Fruit fly (Drosophila melanogaster) whole organism, adult: Measurements from ENCODE around the gene CG10602.

ENCODE experiments used
- CG12768 ChIP-seq: fragments of 200-800 bp; sonication (Bioruptor generic); optimal IDR thresholded peaks from 2 replicates; lab custom pipeline; 2017; ENCODE audit warnings: missing biosample characterization, missing genetic modification characterization, mild to moderate bottlenecking, moderate library complexity, missing genetic modification reagents
- CG5204 ChIP-seq: fragments of 200-800 bp; sonication (Bioruptor generic); optimal IDR thresholded peaks from 2 replicates; lab custom pipeline; 2016; ENCODE audit warnings: missing biosample characterization, missing genetic modification characterization
- CG7045 ChIP-seq: fragments of 200-800 bp; sonication (Bioruptor generic); optimal IDR thresholded peaks from 2 replicates; lab custom pipeline; 2017; ENCODE audit warnings: missing biosample characterization, mild to moderate bottlenecking, missing genetic modification characterization
- CG7101 ChIP-seq: fragments of 200-800 bp; sonication (Bioruptor generic); optimal IDR thresholded peaks from 2 replicates; lab custom pipeline; 2018; ENCODE audit warnings: missing biosample characterization, mild to moderate bottlenecking, missing genetic modification characterization, moderate library complexity
- Clk ChIP-seq: fragments of 200-800 bp; sonication (Bioruptor generic); optimal IDR thresholded peaks from 2 replicates; lab custom pipeline; 2017; ENCODE audit warnings: missing biosample characterization, missing genetic modification characterization
- Crg-1 ChIP-seq: fragments of 200-800 bp; sonication (Bioruptor generic); optimal IDR thresholded peaks from 2 replicates; lab custom pipeline; 2016; ENCODE audit warnings: missing biosample characterization, missing genetic modification characterization
- Hr96 ChIP-seq: fragments of 200-800 bp; sonication (Bioruptor generic); optimal IDR thresholded peaks from 2 replicates; lab custom pipeline; 2016; ENCODE audit warnings: missing biosample characterization, missing genetic modification characterization
- Mnt ChIP-seq: fragments of 200-800 bp; sonication (Bioruptor generic); optimal IDR thresholded peaks from 2 replicates; lab custom pipeline; 2016; ENCODE audit warnings: missing biosample characterization, mild to moderate bottlenecking, missing genetic modification characterization
- bab1 ChIP-seq: fragments of 200-800 bp; sonication (Bioruptor generic); optimal IDR thresholded peaks from 3 replicates; lab custom pipeline; 2019; ENCODE audit warnings: missing biosample characterization, mild to moderate bottlenecking, missing genetic modification characterization, moderate library complexity
- cnc ChIP-seq, 2 experiments: fragments of >200 bp; optimal IDR thresholded peaks; 2 replicates each; lab custom pipeline; 2017
- kay ChIP-seq: fragments of 200-800 bp; sonication (Bioruptor generic); peaks from one replicate; lab custom pipeline; 2016; ENCODE audit warnings: missing biosample characterization, missing genetic modification characterization, borderline replicate concordance
- toe ChIP-seq: fragments of 200-800 bp; sonication (Bioruptor generic); optimal IDR thresholded peaks from 2 replicates; lab custom pipeline; 2016; ENCODE audit warnings: missing biosample characterization, missing genetic modification characterization

- TF ChIP-seq Crg-1 (no peak), Hr96 (GFP tag; lab: Kevin White, UChicago) (no peak), bab1 (GFP tag; lab: Kevin White, UChicago) (no peak), Mnt (GFP tag; lab: Kevin White, UChicago) (no peak), CG12768 (GFP tag; lab: Kevin White, UChicago) (no peak), CG7101 (no peak), cnc (optimal IDR thresholded peaks at IDR 0.05; lab: Kevin White, UChicago) (no peak), CG5204 (GFP tag; lab: Kevin White, UChicago) (no peak), Clk (GFP tag; lab: Kevin White, UChicago) (no peak), kay (GFP tag; lab: Kevin White, UChicago) (no peak), toe (no peak), CG7045 (no peak)
Measured at dm6 chr2L:18896818-18897578, 38.0 kb upstream of the CG10602 start.
